Fruit fly (Drosophila melanogaster): ENCODE results near the gene rump.

The rump gene

dm6 chr3R:9502416-9502763, 7.7 kb downstream of the rump start, which contains the start of gene RhoL (continued):
- no peak for TF ChIP-seq Hr39 (optimal IDR thresholded peaks at IDR 0.05)
- peak; percentile 61 for TF ChIP-seq gro (GFP tag; optimal IDR thresholded peaks at IDR 0.05)
- TF ChIP-seq CG12104 (GFP tag; optimal IDR thresholded peaks at IDR 0.05): no peak
- no peak for TF ChIP-seq CG9797 (GFP tag; optimal IDR thresholded peaks at IDR 0.05)
- TF ChIP-seq Atf3 (GFP tag; optimal IDR thresholded peaks at IDR 0.05): no peak
- TF ChIP-seq kni (GFP tag; optimal IDR thresholded peaks at IDR 0.05): peak; percentile 29
- no peak for TF ChIP-seq CG1792 (GFP tag; optimal IDR thresholded peaks at IDR 0.05)
- TF ChIP-seq slbo (GFP tag; IDR thresholded peaks at IDR 0.05): 0 out of 2 replicates have a peak, but pooled peaks have one; percentile 10
- TF ChIP-seq odd (GFP tag; optimal IDR thresholded peaks at IDR 0.05): no peak
- TF ChIP-seq Taf1 (GFP tag; IDR thresholded peaks at IDR 0.05): no peak
- peak; percentile 38; the same call in 1 of the 2 replicates for TF ChIP-seq hbn (GFP tag; IDR thresholded peaks at IDR 0.05; ENCODE audit: partially characterized antibody)
- no peak for TF ChIP-seq hkb (optimal IDR thresholded peaks at IDR 0.05)
- peak; percentile 67; the same call in 1 of the 2 replicates for TF ChIP-seq hkb (GFP tag; IDR thresholded peaks at IDR 0.05)
- TF ChIP-seq Stat92E (GFP tag; optimal IDR thresholded peaks at IDR 0.05): peak in 1 of 3 experiments; percentile 49
- no peak for TF ChIP-seq CG9609 (GFP tag; optimal IDR thresholded peaks at IDR 0.05)
- TF ChIP-seq Mrtf (GFP tag; IDR thresholded peaks at IDR 0.05): no peak
- TF ChIP-seq CG1602 (GFP tag; optimal IDR thresholded peaks at IDR 0.05): no peak
- peak; percentile 48; the same call in 1 of the 3 replicates for TF ChIP-seq CG11695 (GFP tag; IDR thresholded peaks at IDR 0.05)

dm6 chr3R:9501489-9502415, 8.4 kb downstream of the rump start:
- TF ChIP-seq vvl (GFP tag; IDR thresholded peaks at IDR 0.05): peak; percentile 18; the same call in 1 of the 2 replicates
- peak; percentile 63 for TF ChIP-seq exex (tag; optimal IDR thresholded peaks at IDR 0.05)
- no peak for TF ChIP-seq ab (GFP tag; optimal IDR thresholded peaks at IDR 0.05)
- no peak for TF ChIP-seq Bdp1 (GFP tag; optimal IDR thresholded peaks at IDR 0.05)
- peak; percentile 75 for TF ChIP-seq CG12769 (tag; optimal IDR thresholded peaks at IDR 0.05)
- TF ChIP-seq Stat92E (GFP tag; optimal IDR thresholded peaks at IDR 0.05): peak in 1 of 3 experiments; percentile 23
- peak; percentile 26; the same call in 1 of the 2 replicates for TF ChIP-seq CG31224 (GFP tag; IDR thresholded peaks at IDR 0.05)
- no peak for TF ChIP-seq wdn (GFP tag; IDR thresholded peaks at IDR 0.05)
- TF ChIP-seq CG16815 (GFP tag; optimal IDR thresholded peaks at IDR 0.05): no peak
- 0 out of 2 replicates have a peak, but pooled peaks have one; percentile 11 for TF ChIP-seq chm (GFP tag; IDR thresholded peaks at IDR 0.05)
- TF ChIP-seq esg (GFP tag; conservative IDR thresholded peaks at IDR 0.05): no peak
- TF ChIP-seq odd (GFP tag; optimal IDR thresholded peaks at IDR 0.05): peak; percentile 7
- TF ChIP-seq CG10543 (GFP tag; optimal IDR thresholded peaks at IDR 0.05): peak; percentile 88
- TF ChIP-seq scrt (GFP tag; optimal IDR thresholded peaks at IDR 0.05): no peak
- TF ChIP-seq sd (tag; optimal IDR thresholded peaks at IDR 0.05): peak; percentile 88
- TF ChIP-seq HLHmδ (GFP tag; optimal IDR thresholded peaks at IDR 0.05): peak; percentile 0
- TF ChIP-seq HLH4C (GFP tag; IDR thresholded peaks at IDR 0.05; ENCODE audit: partially characterized antibody): no peak
- 0 out of 3 replicates have a peak, but pooled peaks have one; percentile 22 for TF ChIP-seq ci (GFP tag; IDR thresholded peaks at IDR 0.05)
- TF ChIP-seq Med (GFP tag): peak; percentile 54
- TF ChIP-seq CG9932 (GFP tag; IDR thresholded peaks at IDR 0.05): 0 out of 2 replicates have a peak, but pooled peaks have one; percentile 7
- TF ChIP-seq Trl (optimal IDR thresholded peaks at IDR 0.05): peak in 1 of 2 experiments; percentile 45
- no peak for TF ChIP-seq Trl (GFP tag; optimal IDR thresholded peaks at IDR 0.05)
- no peak for TF ChIP-seq bigmax (GFP tag; optimal IDR thresholded peaks at IDR 0.05)
- peak; percentile 81 for TF ChIP-seq z (GFP tag; IDR thresholded peaks at IDR 0.05)
- TF ChIP-seq Hey (tag; optimal IDR thresholded peaks at IDR 0.05): peak; percentile 91
- peak; percentile 46 for TF ChIP-seq kni (GFP tag; optimal IDR thresholded peaks at IDR 0.05)
- peak; percentile 2 for TF ChIP-seq kay (GFP tag; optimal IDR thresholded peaks at IDR 0.05)
- TF ChIP-seq crol (GFP tag; IDR thresholded peaks at IDR 0.05): peak; percentile 96
- TF ChIP-seq CG32532 (GFP tag; IDR thresholded peaks at IDR 0.05): peak; percentile 14; the same call in 1 of the 2 replicates
- peak; percentile 24 for TF ChIP-seq mirr (GFP tag; optimal IDR thresholded peaks at IDR 0.05)
- TF ChIP-seq GATAe (GFP tag; conservative IDR thresholded peaks at IDR 0.05): peak; percentile 66; the same call in 1 of the 2 replicates
- TF ChIP-seq danr (GFP tag; IDR thresholded peaks at IDR 0.05): no peak
